Fruit fly (Drosophila melanogaster) whole organism, embryonic: Measurements from ENCODE around the gene CG15930.

ENCODE experiments used
- CG13123 ChIP-seq: fragments of 200-800 bp; sonication (Bioruptor generic); optimal IDR thresholded peaks from 2 replicates; lab custom pipeline; 2016; ENCODE audit warnings: missing biosample characterization, missing genetic modification characterization
- CG17912 ChIP-seq: fragments of 200-800 bp; sonication (Bioruptor generic); optimal IDR thresholded peaks from 2 replicates; lab custom pipeline; 2018; ENCODE audit warnings: missing biosample characterization, mild to moderate bottlenecking, missing genetic modification characterization
- CG34376 ChIP-seq: fragments of 200-800 bp; sonication (Bioruptor generic); optimal IDR thresholded peaks from 2 replicates; lab custom pipeline; 2018; ENCODE audit warnings: missing biosample characterization, mild to moderate bottlenecking, missing genetic modification characterization
- Dfd ChIP-seq, 2 experiments: fragments of >200 bp; optimal IDR thresholded peaks; 2 replicates each; lab custom pipeline; 2017; ENCODE audit warnings: missing biosample characterization in 2 of 2, missing genetic modification characterization in 2 of 2
- HHEX ChIP-seq: fragments of 200-800 bp; sonication (Bioruptor generic); optimal IDR thresholded peaks from 3 replicates; lab custom pipeline; 2017; ENCODE audit warnings: missing biosample characterization, mild to moderate bottlenecking, missing genetic modification characterization, missing genetic modification reagents
- Pdp1 ChIP-seq, 2 experiments: fragments of 200-800 bp; sonication (Bioruptor generic); optimal IDR thresholded peaks; 3 replicates each; lab custom pipeline; 2016; ENCODE audit warnings: missing biosample characterization in 2 of 2, missing genetic modification characterization in 2 of 2, mild to moderate bottlenecking in 1 of 2, moderate library complexity in 1 of 2
- btn ChIP-seq: fragments of 200-800 bp; sonication (Bioruptor generic); optimal IDR thresholded peaks from 2 replicates; lab custom pipeline; 2016; ENCODE audit warnings: missing biosample characterization, missing genetic modification characterization
- fd96Cb ChIP-seq: fragments of 200-800 bp; sonication (Bioruptor generic); optimal IDR thresholded peaks from 2 replicates; lab custom pipeline; 2018; ENCODE audit warnings: missing biosample characterization, mild to moderate bottlenecking, missing genetic modification characterization, moderate library complexity
- gsb-n ChIP-seq: fragments of 200-800 bp; sonication (Bioruptor generic); optimal IDR thresholded peaks from 3 replicates; lab custom pipeline; 2018; ENCODE audit warnings: missing biosample characterization, mild to moderate bottlenecking, missing genetic modification characterization
- sisA ChIP-seq: fragments of 200-800 bp; sonication (Bioruptor generic); IDR thresholded peaks from 2 replicates; pipeline ENCODE4 v1.3.6; 2022; ENCODE audit warnings: missing biosample characterization, missing genetic modification characterization
- twi ChIP-seq: fragments of 200-800 bp; optimal IDR thresholded peaks from 2 replicates; lab custom pipeline; 2019; ENCODE audit warnings: missing biosample characterization, mild to moderate bottlenecking, missing genetic modification characterization, moderate library complexity

DNA sequence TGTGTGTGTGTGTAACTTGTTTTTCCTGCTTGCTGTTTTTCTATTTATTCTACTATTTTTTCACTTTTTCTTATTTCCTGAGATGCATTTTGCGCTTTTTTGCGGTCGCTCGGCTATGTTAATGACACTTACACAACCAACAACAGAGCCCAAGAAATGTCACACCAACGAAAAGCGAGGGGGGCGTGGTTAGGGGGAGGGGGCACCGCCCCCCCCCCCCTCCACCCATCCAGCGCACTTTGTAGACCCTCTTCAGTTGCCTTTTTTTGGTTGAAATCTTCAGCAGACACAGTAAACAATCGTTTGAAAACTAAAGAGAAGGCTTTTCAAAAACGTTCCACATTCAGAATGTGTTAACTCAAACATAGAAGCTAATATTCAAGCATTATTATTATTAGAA, 24.0 kb downstream of the CG15930 start:
- TF ChIP-seq Dfd (GFP tag; optimal IDR thresholded peaks at IDR 0.05; lab: Kevin White, UChicago) (no peak), Pdp1 (GFP tag; optimal IDR thresholded peaks at IDR 0.05; lab: Kevin White, UChicago) (no peak), btn (GFP tag; lab: Kevin White, UChicago) (no peak), CG34376 (GFP tag; lab: Kevin White, UChicago) (no peak), gsb-n (tag; lab: Kevin White, UChicago) (no peak), HHEX (GFP tag; lab: Kevin White, UChicago) (no peak), fd96Cb (tag; lab: Kevin White, UChicago) (no peak), CG13123 (GFP tag; lab: Kevin White, UChicago) (no peak), twi (tag; lab: Kevin White, UChicago) (no peak), CG17912 (no peak), sisA (GFP tag; lab: Robert Waterston, UW) (no peak)
